Worm (Caenorhabditis elegans) whole organism, young adult: Measurements from ENCODE around the gene K05D4.9.

Experiments used
- F49E8.2 ChIP-seq: sonication (generic microtip); optimal IDR thresholded peaks from 3 replicates; lab custom pipeline; 2017; ENCODE audit warnings: missing genetic modification characterization, mild to moderate bottlenecking, missing compliant biosample characterization, antibody characterized with exemption, moderate library complexity; ENCODE audit not compliant: insufficient read depth
- F52B5.7 ChIP-seq: sonication (generic microtip); optimal IDR thresholded peaks from 2 replicates; lab custom pipeline; 2016; ENCODE audit warnings: mild to moderate bottlenecking, missing genetic modification characterization, missing compliant biosample characterization
- bed-1 ChIP-seq: fragments of 200-800 bp; sonication (Bioruptor generic); IDR thresholded peaks from 2 replicates; pipeline ENCODE4 v1.3.6; 2022; ENCODE audit warnings: missing genetic modification reagents, missing genetic modification characterization, missing compliant biosample characterization
- efl-1 ChIP-seq: fragments of 150-350 bp; optimal IDR thresholded peaks from 2 replicates; lab custom pipeline; 2014; ENCODE audit warnings: missing biosample characterization, missing genetic modification reagents, missing genetic modification characterization
- nfyb-1 ChIP-seq: fragments of 200-800 bp; sonication (Bioruptor generic); IDR thresholded peaks from 2 replicates; pipeline ENCODE4 v1.3.6; 2022; ENCODE audit warnings: missing genetic modification reagents, missing genetic modification characterization, missing compliant biosample characterization
- sea-2 ChIP-seq: fragments of 200-800 bp; sonication (Bioruptor generic); IDR thresholded peaks from 2 replicates; pipeline ENCODE4 v1.3.6; 2022; ENCODE audit warnings: missing genetic modification characterization, missing compliant biosample characterization
- snpc-4 ChIP-seq, 5 experiments: fragments of 150-350 bp in 1 of 5; sonication (generic microtip) in 4 of 5; optimal IDR thresholded peaks; 2 replicates each; lab custom pipeline; 2014 to 2018; ENCODE audit warnings: missing genetic modification characterization in 5 of 5, missing biosample characterization in 3 of 5, antibody characterized with exemption in 2 of 5, mild to moderate bottlenecking in 2 of 5, missing compliant biosample characterization in 2 of 5, missing genotype in 2 of 5, moderate library complexity in 2 of 5, missing genetic modification reagents in 1 of 5
- unc-130 ChIP-seq: sonication (generic microtip); optimal IDR thresholded peaks from 2 replicates; lab custom pipeline; 2016; ENCODE audit warnings: missing genetic modification reagents, missing genetic modification characterization, missing compliant biosample characterization

- no peak for TF ChIP-seq nfyb-1
- TF ChIP-seq bed-1 (GFP tag; lab: Robert Waterston, UW) = no peak
- TF ChIP-seq snpc-4 (GFP tag; optimal IDR thresholded peaks at IDR 0.05; lab: Kevin White, UChicago) = no peak
- no peak for TF ChIP-seq snpc-4 (tag; optimal IDR thresholded peaks at IDR 0.05; lab: Kevin White, UChicago)
- TF ChIP-seq sea-2 (GFP tag; lab: Robert Waterston, UW) = no peak
- TF ChIP-seq F49E8.2 (tag; lab: Kevin White, UChicago) = no peak
- no peak for TF ChIP-seq unc-130
- TF ChIP-seq efl-1 (GFP tag; lab: Kevin White, UChicago) = no peak
- no peak for TF ChIP-seq F52B5.7 (tag; lab: Kevin White, UChicago)
Observed at ce11 chrV:16120499-16120898, 51.1 kb downstream of the K05D4.9 start.
